Fruit fly (Drosophila melanogaster) whole organism, prepupa: Measurements from ENCODE around the gene fry.

ENCODE experiments used
- CG10631 ChIP-seq: fragments of 200-800 bp; sonication (Bioruptor generic); optimal IDR thresholded peaks from 2 replicates; lab custom pipeline; 2016; ENCODE audit warnings: missing biosample characterization, missing genetic modification characterization
- CG10669 ChIP-seq: fragments of 200-800 bp; sonication (Bioruptor generic); optimal IDR thresholded peaks from 3 replicates; lab custom pipeline; 2018; ENCODE audit warnings: missing biosample characterization, mild to moderate bottlenecking, missing genetic modification characterization, moderate library complexity
- CG11294 ChIP-seq: fragments of 200-800 bp; sonication (Bioruptor generic); IDR thresholded peaks from 2 replicates; pipeline ENCODE4 v1.3.6; 2022; ENCODE audit warnings: missing biosample characterization, missing genetic modification characterization
- CG11902 ChIP-seq: fragments of 200-800 bp; sonication (Bioruptor generic); optimal IDR thresholded peaks from 3 replicates; lab custom pipeline; 2016; ENCODE audit warnings: missing biosample characterization, missing genetic modification characterization
- CG15336 ChIP-seq: fragments of 200-800 bp; sonication (Bioruptor generic); IDR thresholded peaks from 2 replicates; pipeline ENCODE4 v1.3.6; 2022; ENCODE audit warnings: missing biosample characterization, missing genetic modification characterization
- CG16779 ChIP-seq: fragments of 200-800 bp; sonication (Bioruptor generic); optimal IDR thresholded peaks from 3 replicates; lab custom pipeline; 2017; ENCODE audit warnings: missing biosample characterization, mild to moderate bottlenecking, missing genetic modification characterization
- CG3032 ChIP-seq: fragments of 200-800 bp; optimal IDR thresholded peaks from 2 replicates; lab custom pipeline; 2019; ENCODE audit warnings: missing biosample characterization, mild to moderate bottlenecking, missing genetic modification characterization, moderate library complexity
- CG31627 ChIP-seq: fragments of 200-800 bp; sonication (Bioruptor generic); optimal IDR thresholded peaks from 3 replicates; lab custom pipeline; 2016; ENCODE audit warnings: missing biosample characterization, missing genetic modification characterization
- CG34406 ChIP-seq: fragments of 200-800 bp; sonication (Bioruptor generic); optimal IDR thresholded peaks from 3 replicates; lab custom pipeline; 2016; ENCODE audit warnings: missing biosample characterization, missing genetic modification characterization
- CG3919 ChIP-seq: fragments of 200-800 bp; sonication (Bioruptor generic); optimal IDR thresholded peaks from 3 replicates; lab custom pipeline; 2016; ENCODE audit warnings: missing biosample characterization, missing genetic modification characterization
- CG6276 ChIP-seq: fragments of 200-800 bp; sonication (Bioruptor generic); optimal IDR thresholded peaks from 2 replicates; lab custom pipeline; 2017; ENCODE audit warnings: missing biosample characterization, mild to moderate bottlenecking, missing genetic modification characterization
- CG6792 ChIP-seq: fragments of 200-800 bp; sonication (Bioruptor generic); optimal IDR thresholded peaks from 3 replicates; lab custom pipeline; 2016; ENCODE audit warnings: missing biosample characterization, missing genetic modification characterization
- CG6808 ChIP-seq: fragments of 200-800 bp; sonication (Bioruptor generic); optimal IDR thresholded peaks from 3 replicates; lab custom pipeline; 2017; ENCODE audit warnings: missing biosample characterization, missing genetic modification characterization, mild to moderate bottlenecking, moderate library complexity, missing genetic modification reagents
- CG6854 ChIP-seq: fragments of 200-800 bp; sonication (Bioruptor generic); optimal IDR thresholded peaks from 2 replicates; lab custom pipeline; 2017; ENCODE audit warnings: missing biosample characterization, mild to moderate bottlenecking, missing genetic modification characterization
- CG8119 ChIP-seq: fragments of 200-800 bp; sonication (Bioruptor generic); IDR thresholded peaks from 3 replicates; pipeline ENCODE4 v1.3.6; 2022; ENCODE audit warnings: missing biosample characterization, missing genetic modification characterization
- CG8632 ChIP-seq: fragments of 200-800 bp; sonication (Bioruptor generic); optimal IDR thresholded peaks from 3 replicates; lab custom pipeline; 2016; ENCODE audit warnings: missing biosample characterization, missing genetic modification characterization
- CG9139 ChIP-seq: fragments of 200-800 bp; sonication (Bioruptor generic); optimal IDR thresholded peaks from 3 replicates; lab custom pipeline; 2017; ENCODE audit warnings: missing biosample characterization, mild to moderate bottlenecking, missing genetic modification characterization
- Eip75B ChIP-seq: fragments of 200-800 bp; sonication (Bioruptor generic); optimal IDR thresholded peaks from 3 replicates; lab custom pipeline; 2016; ENCODE audit warnings: missing biosample characterization, missing genetic modification characterization
- Eip78C ChIP-seq: fragments of 200-800 bp; sonication (Bioruptor generic); peaks from one replicate; lab custom pipeline; 2016; ENCODE audit warnings: missing biosample characterization, missing genetic modification characterization
- Eip93F ChIP-seq: fragments of 200-800 bp; sonication (Bioruptor generic); optimal IDR thresholded peaks from 2 replicates; lab custom pipeline; 2016; ENCODE audit warnings: missing biosample characterization, mild to moderate bottlenecking, missing genetic modification characterization
- Ets21C ChIP-seq: fragments of 200-800 bp; sonication (Bioruptor generic); optimal IDR thresholded peaks from 3 replicates; lab custom pipeline; 2016; ENCODE audit warnings: missing biosample characterization, missing genetic modification characterization
- Ets96B ChIP-seq: fragments of 200-800 bp; optimal IDR thresholded peaks from 2 replicates; lab custom pipeline; 2019; ENCODE audit warnings: missing biosample characterization, mild to moderate bottlenecking, missing genetic modification characterization, moderate library complexity
- Hr38 ChIP-seq: sonication (Bioruptor generic); optimal IDR thresholded peaks from 2 replicates; lab custom pipeline; 2016; ENCODE audit warnings: missing biosample characterization, missing genetic modification characterization
- Hr39 ChIP-seq: fragments of 200-800 bp; sonication (Bioruptor generic); optimal IDR thresholded peaks from 2 replicates; lab custom pipeline; 2016; ENCODE audit warnings: missing biosample characterization, missing genetic modification characterization
- OdsH ChIP-seq: fragments of 200-800 bp; sonication (Bioruptor generic); optimal IDR thresholded peaks from 3 replicates; lab custom pipeline; 2016; ENCODE audit warnings: missing biosample characterization, missing genetic modification characterization
- Smox ChIP-seq: fragments of 200-800 bp; sonication (Bioruptor generic); optimal IDR thresholded peaks from 3 replicates; lab custom pipeline; 2016; ENCODE audit warnings: missing biosample characterization, missing genetic modification characterization
- Sox102F ChIP-seq: fragments of 200-800 bp; sonication (Bioruptor generic); optimal IDR thresholded peaks from 2 replicates; lab custom pipeline; 2016; ENCODE audit warnings: missing biosample characterization, mild to moderate bottlenecking, missing genetic modification characterization
- Sox14 ChIP-seq: fragments of 200-800 bp; sonication (Bioruptor generic); optimal IDR thresholded peaks from 3 replicates; lab custom pipeline; 2016; ENCODE audit warnings: missing biosample characterization, missing genetic modification characterization
- Sox15 ChIP-seq: fragments of 200-800 bp; sonication (Bioruptor generic); optimal IDR thresholded peaks from 3 replicates; lab custom pipeline; 2016; ENCODE audit warnings: missing biosample characterization, missing genetic modification characterization
- achi ChIP-seq: fragments of 200-800 bp; sonication (Bioruptor generic); optimal IDR thresholded peaks from 3 replicates; lab custom pipeline; 2016; ENCODE audit warnings: missing biosample characterization, missing genetic modification characterization
- acj6 ChIP-seq: fragments of 200-800 bp; sonication (Bioruptor generic); optimal IDR thresholded peaks from 3 replicates; lab custom pipeline; 2016; ENCODE audit warnings: missing biosample characterization, missing genetic modification characterization
- cyc ChIP-seq: fragments of 200-800 bp; sonication (Bioruptor generic); optimal IDR thresholded peaks from 3 replicates; lab custom pipeline; 2016; ENCODE audit warnings: missing biosample characterization, missing genetic modification characterization
- dac ChIP-seq: fragments of 200-800 bp; sonication (Bioruptor generic); optimal IDR thresholded peaks from 2 replicates; lab custom pipeline; 2017; ENCODE audit warnings: missing biosample characterization, mild to moderate bottlenecking, missing genetic modification characterization
- dsx ChIP-seq: fragments of 200-800 bp; optimal IDR thresholded peaks from 3 replicates; lab custom pipeline; 2019; ENCODE audit warnings: missing biosample characterization, mild to moderate bottlenecking, missing genetic modification characterization, moderate library complexity; ENCODE audit not compliant: poor library complexity, severe bottlenecking
- eg ChIP-seq: fragments of 200-800 bp; sonication (Bioruptor generic); IDR thresholded peaks from 3 replicates; pipeline ENCODE4 v1.3.6; 2022; ENCODE audit warnings: missing biosample characterization, missing genetic modification characterization
- esn ChIP-seq: fragments of 200-800 bp; sonication (Bioruptor generic); optimal IDR thresholded peaks from 2 replicates; lab custom pipeline; 2016; ENCODE audit warnings: missing biosample characterization, mild to moderate bottlenecking, missing genetic modification characterization, moderate library complexity
- fd59A ChIP-seq: fragments of 200-800 bp; sonication (Bioruptor generic); optimal IDR thresholded peaks from 2 replicates; lab custom pipeline; 2017; ENCODE audit warnings: missing biosample characterization, mild to moderate bottlenecking, missing genetic modification characterization, missing genetic modification reagents
- fd85E ChIP-seq: fragments of 200-800 bp; sonication (Bioruptor generic); optimal IDR thresholded peaks from 3 replicates; lab custom pipeline; 2016; ENCODE audit warnings: missing biosample characterization, missing genetic modification characterization
- fkh ChIP-seq: fragments of 200-800 bp; sonication (Bioruptor generic); optimal IDR thresholded peaks from 3 replicates; lab custom pipeline; 2017; ENCODE audit warnings: missing biosample characterization, mild to moderate bottlenecking, missing genetic modification characterization, moderate library complexity
- lz ChIP-seq: fragments of 200-800 bp; sonication (Bioruptor generic); optimal IDR thresholded peaks from 3 replicates; lab custom pipeline; 2016; ENCODE audit warnings: missing biosample characterization, missing genetic modification characterization
- net ChIP-seq: fragments of 200-800 bp; sonication (Bioruptor generic); optimal IDR thresholded peaks from 3 replicates; lab custom pipeline; 2016; ENCODE audit warnings: missing biosample characterization, missing genetic modification characterization
- pdm3 ChIP-seq: fragments of 200-800 bp; sonication (Bioruptor generic); optimal IDR thresholded peaks from 3 replicates; lab custom pipeline; 2016; ENCODE audit warnings: missing biosample characterization, missing genetic modification characterization
- salr ChIP-seq, 2 experiments: fragments of 200-800 bp; sonication (Bioruptor generic); optimal IDR thresholded peaks; 3 replicates each; lab custom pipeline; 2016 to 2018; ENCODE audit warnings: missing biosample characterization in 2 of 2, missing genetic modification characterization in 2 of 2, mild to moderate bottlenecking in 1 of 2
- ss ChIP-seq, 2 experiments: fragments of 200-800 bp; sonication (Bioruptor generic); optimal IDR thresholded peaks; 2 replicates in 1 of 2; 3 replicates in 1 of 2; lab custom pipeline; 2017 to 2018; ENCODE audit warnings: mild to moderate bottlenecking in 2 of 2, missing biosample characterization in 2 of 2, missing genetic modification characterization in 2 of 2, moderate library complexity in 1 of 2
- svp ChIP-seq: fragments of 200-800 bp; sonication (Bioruptor generic); peaks from one replicate; lab custom pipeline; 2016; ENCODE audit warnings: missing biosample characterization, missing genetic modification characterization
- topi ChIP-seq: fragments of 200-800 bp; sonication (Bioruptor generic); optimal IDR thresholded peaks from 3 replicates; lab custom pipeline; 2016; ENCODE audit warnings: missing biosample characterization, missing genetic modification characterization
- vri ChIP-seq: fragments of 200-800 bp; sonication (Bioruptor generic); optimal IDR thresholded peaks from 3 replicates; lab custom pipeline; 2016; ENCODE audit warnings: missing biosample characterization, mild to moderate bottlenecking, missing genetic modification characterization

Gene fry

DNA sequence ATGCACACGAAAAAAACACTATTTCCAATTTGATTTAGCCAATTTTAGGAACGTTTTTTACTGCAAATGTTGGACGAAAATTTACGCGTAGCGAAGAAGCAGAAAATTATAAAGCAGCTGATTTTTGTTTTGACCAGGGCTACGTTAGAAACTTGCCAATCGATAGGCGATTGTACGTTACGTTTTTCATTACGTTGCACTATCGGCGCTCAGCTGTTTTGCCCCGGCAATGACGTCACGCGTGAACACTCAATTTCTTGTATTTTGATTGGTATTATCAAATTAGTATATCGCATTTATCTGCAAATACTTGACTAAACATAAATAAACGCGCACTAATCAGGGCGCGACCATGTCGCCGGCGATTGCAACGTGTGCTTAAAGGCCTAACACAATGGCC, at the start of gene fry, which contains the start of gene CG16717:
Gene fry, minus strand, starts transcription at position 110 of the 400 bp plus-strand sequence.
Gene CG16717, plus strand, starts transcription at position 208 of the 400 bp plus-strand sequence.
- TF ChIP-seq CG10631 (GFP tag; lab: Kevin White, UChicago) (no peak), CG6276 (no peak), vri (GFP tag; lab: Kevin White, UChicago) (peak; percentile 47), Sox15 (GFP tag; lab: Kevin White, UChicago) (no peak), Eip78C (GFP tag; lab: Kevin White, UChicago) (peak; percentile 7)

DNA sequence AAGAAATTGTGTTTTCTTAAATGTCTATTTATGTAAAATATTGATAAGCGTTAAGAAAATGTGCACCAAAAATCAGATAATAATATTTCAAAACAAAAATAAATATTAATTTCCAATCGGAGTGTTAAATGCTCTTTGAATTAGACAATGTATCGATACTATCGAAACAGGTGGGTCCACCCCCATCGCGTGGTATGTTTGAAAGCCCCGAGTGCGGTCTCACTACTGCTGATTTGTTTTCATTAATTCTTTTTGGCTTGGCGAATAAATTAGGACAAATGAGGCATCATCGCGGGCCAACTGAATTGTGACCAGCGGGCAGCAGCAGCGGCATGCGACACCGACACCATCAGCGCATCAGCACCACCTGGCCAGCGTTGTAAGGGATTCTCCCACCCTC, 47.8 kb upstream of the fry start, which contains the start of gene Naa60:
Gene Naa60, plus strand, starts transcription at position 189 of the 400 bp plus-strand sequence.
- no peak for TF ChIP-seq CG6808 (GFP tag; lab: Kevin White, UChicago)
- no peak for TF ChIP-seq Hr39 (GFP tag; lab: Kevin White, UChicago)
- no peak for TF ChIP-seq esn (GFP tag; lab: Kevin White, UChicago)
- no peak for TF ChIP-seq CG9139 (GFP tag; lab: Kevin White, UChicago)

DNA sequence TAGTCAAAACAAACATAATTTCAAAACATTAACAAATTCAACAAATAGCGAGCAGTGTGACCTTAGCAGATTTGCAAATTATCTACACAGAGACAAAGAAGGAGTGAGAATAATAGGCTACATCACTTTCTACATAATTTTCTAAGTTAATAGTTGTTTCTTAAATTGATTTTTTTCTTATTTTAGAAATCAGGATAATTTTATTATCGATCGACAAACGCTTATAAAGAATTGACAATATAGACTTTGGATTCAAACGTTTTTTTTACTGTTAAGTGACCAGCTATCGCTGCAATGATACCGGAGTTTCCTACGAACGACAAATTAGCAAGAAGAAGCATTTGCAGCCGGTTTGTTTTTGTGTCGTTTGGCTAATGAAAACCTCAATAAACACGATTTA, 44.2 kb upstream of the fry start, which contains the start of the genes nbs and defl:
Gene nbs, minus strand, starts transcription at position 87 of the 400 bp plus-strand sequence.
Gene defl, plus strand, starts transcription at position 316 of the 400 bp plus-strand sequence.
- TF ChIP-seq Sox15 (GFP tag; lab: Kevin White, UChicago) (peak; percentile 46), Smox (GFP tag; lab: Kevin White, UChicago) (no peak), topi (no peak), Eip75B (no peak), CG3919 (GFP tag; lab: Kevin White, UChicago) (no peak), CG15336 (peak; percentile 30; the same call in 1 of the 2 replicates), lz (GFP tag; lab: Kevin White, UChicago) (peak; percentile 70), Sox102F (GFP tag; lab: Kevin White, UChicago) (no peak), Hr38 (GFP tag; lab: Kevin White, UChicago) (no peak), CG11294 (GFP tag; lab: Robert Waterston, UW) (peak; percentile 16; the same call in 1 of the 2 replicates), dsx (GFP tag; lab: Kevin White, UChicago) (no peak), CG8632 (no peak), net (GFP tag; lab: Kevin White, UChicago) (no peak), CG10669 (GFP tag; lab: Kevin White, UChicago) (no peak), eg (GFP tag; lab: Robert Waterston, UW) (peak; percentile 80), CG11902 (GFP tag; lab: Kevin White, UChicago) (no peak), CG6808 (GFP tag; lab: Kevin White, UChicago) (no peak), CG8119 (peak; percentile 36; the same call in 1 of the 3 replicates), Ets21C (GFP tag; lab: Kevin White, UChicago) (no peak), svp (no peak), ss (GFP tag; optimal IDR thresholded peaks at IDR 0.05; lab: Kevin White, UChicago) (no peak), CG16779 (tag; lab: Kevin White, UChicago) (no peak), fd85E (GFP tag; lab: Kevin White, UChicago) (no peak), CG34406 (GFP tag; lab: Kevin White, UChicago) (no peak), esn (GFP tag; lab: Kevin White, UChicago) (peak; percentile 78), dac (GFP tag; lab: Kevin White, UChicago) (no peak), achi (GFP tag; lab: Kevin White, UChicago) (no peak), OdsH (GFP tag; lab: Kevin White, UChicago) (no peak), Ets96B (no peak), CG9139 (GFP tag; lab: Kevin White, UChicago) (no peak), vri (GFP tag; lab: Kevin White, UChicago) (no peak), CG6854 (GFP tag; lab: Kevin White, UChicago) (no peak), fd59A (no peak), CG6792 (GFP tag; lab: Kevin White, UChicago) (no peak), salr (GFP tag; optimal IDR thresholded peaks at IDR 0.05; lab: Kevin White, UChicago) (no peak), Eip93F (GFP tag; lab: Kevin White, UChicago) (no peak), cyc (GFP tag; lab: Kevin White, UChicago) (peak; percentile 70), acj6 (GFP tag; lab: Kevin White, UChicago) (no peak), pdm3 (GFP tag; lab: Kevin White, UChicago) (no peak), CG3032 (tag; lab: Kevin White, UChicago) (peak; percentile 73), Hr39 (GFP tag; lab: Kevin White, UChicago) (no peak), CG31627 (GFP tag; lab: Kevin White, UChicago) (peak; percentile 75), Sox14 (GFP tag; lab: Kevin White, UChicago) (no peak), fkh (GFP tag; lab: Kevin White, UChicago) (no peak), Eip78C (GFP tag; lab: Kevin White, UChicago) (no peak)
